Worm (Caenorhabditis elegans) whole organism, young adult: ENCODE results near the gene flp-15.

Experiments used
- T07F8.4 ChIP-seq: sonication (generic microtip); optimal IDR thresholded peaks from 2 replicates; lab custom pipeline; 2016; ENCODE audit warnings: mild to moderate bottlenecking, missing genetic modification characterization, moderate library complexity, missing compliant biosample characterization
- T26A5.8 ChIP-seq: sonication (generic microtip); optimal IDR thresholded peaks from 2 replicates; lab custom pipeline; 2016; ENCODE audit warnings: missing genetic modification characterization, missing compliant biosample characterization
- attf-6 ChIP-seq: fragments of 200-800 bp; sonication (Bioruptor generic); IDR thresholded peaks from 2 replicates; pipeline ENCODE4 v1.3.6; 2022; ENCODE audit warnings: missing genetic modification reagents, missing genetic modification characterization, missing compliant biosample characterization
- ceh-40 ChIP-seq: fragments of 200-800 bp; sonication (Bioruptor generic); IDR thresholded peaks from 2 replicates; pipeline ENCODE4 v1.3.6; 2022; ENCODE audit warnings: missing genetic modification characterization, missing compliant biosample characterization
- die-1 ChIP-seq: sonication (generic microtip); optimal IDR thresholded peaks from 2 replicates; lab custom pipeline; 2016; ENCODE audit warnings: missing genotype, mild to moderate bottlenecking, missing genetic modification characterization, missing compliant biosample characterization
- lin-54 ChIP-seq: fragments of 200-800 bp; sonication (Bioruptor generic); optimal IDR thresholded peaks from 2 replicates; lab custom pipeline; 2018; ENCODE audit warnings: mild to moderate bottlenecking, missing genetic modification characterization, missing compliant biosample characterization
- sea-2 ChIP-seq: fragments of 200-800 bp; sonication (Bioruptor generic); IDR thresholded peaks from 2 replicates; pipeline ENCODE4 v1.3.6; 2022; ENCODE audit warnings: missing genetic modification characterization, missing compliant biosample characterization
- snpc-1.3 ChIP-seq: sonication (generic microtip); optimal IDR thresholded peaks from 2 replicates; lab custom pipeline; 2017; ENCODE audit warnings: missing genetic modification characterization, mild to moderate bottlenecking, missing compliant biosample characterization, antibody characterized with exemption, moderate library complexity, missing genotype, missing genetic modification reagents; ENCODE audit not compliant: insufficient read depth
- unc-130 ChIP-seq: sonication (generic microtip); optimal IDR thresholded peaks from 2 replicates; lab custom pipeline; 2016; ENCODE audit warnings: missing genetic modification reagents, missing genetic modification characterization, missing compliant biosample characterization
- ztf-25 ChIP-seq: fragments of 200-800 bp; sonication (Bioruptor generic); IDR thresholded peaks from 2 replicates; pipeline ENCODE4 v1.3.6; 2022; ENCODE audit warnings: missing genetic modification reagents, missing genetic modification characterization, missing compliant biosample characterization

DNA sequence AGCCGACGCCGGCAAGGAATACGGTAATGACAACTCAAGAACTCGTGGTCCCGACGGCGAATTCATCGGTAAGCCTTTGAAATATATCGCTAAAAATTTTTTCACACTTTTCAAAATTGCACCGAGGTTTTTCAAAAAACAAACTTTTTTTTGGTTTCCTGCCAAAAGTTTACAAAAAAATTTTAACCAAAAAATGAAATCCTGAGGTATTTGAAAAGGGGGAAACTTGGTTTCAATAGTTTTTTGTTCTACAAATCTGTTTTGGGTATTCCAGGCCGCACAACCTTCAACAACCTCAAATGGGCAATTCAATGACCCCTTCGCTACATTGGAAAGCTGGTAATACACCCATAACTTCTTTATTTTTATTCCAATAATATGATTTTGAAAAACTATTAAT, 14.4 kb upstream of the flp-15 start:
- TF ChIP-seq lin-54 (GFP tag; lab: Kevin White, UChicago) (no peak), T07F8.4 (tag; lab: Kevin White, UChicago) (no peak), ztf-25 (GFP tag; lab: Robert Waterston, UW) (no peak), unc-130 (no peak), die-1 (tag; lab: Kevin White, UChicago) (no peak), T26A5.8 (no peak), sea-2 (GFP tag; lab: Robert Waterston, UW) (no peak), attf-6 (no peak), snpc-1.3 (tag; lab: Kevin White, UChicago) (no peak), ceh-40 (GFP tag; lab: Robert Waterston, UW) (no peak)
